Worm (Caenorhabditis elegans): ENCODE data around the gene ncam-1.

Gene ncam-1

DNA sequence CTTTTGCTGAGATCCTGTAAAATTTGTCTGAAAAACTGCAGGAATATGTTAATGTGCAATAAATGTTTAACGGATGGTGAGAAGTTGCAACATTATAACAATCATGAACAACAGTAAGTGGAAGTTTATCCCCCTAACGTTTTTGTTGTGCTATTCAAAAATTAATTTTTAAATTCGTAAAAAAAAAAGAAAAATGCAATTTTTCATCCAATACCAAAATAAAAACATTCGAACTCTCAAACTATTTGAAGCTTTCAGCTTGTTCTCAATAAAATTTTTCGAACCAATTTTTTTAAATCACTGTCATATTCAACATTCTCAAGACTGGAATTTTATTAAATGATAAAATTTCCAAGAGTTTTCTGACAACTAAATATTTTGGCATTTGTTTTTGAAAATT is at the start of gene ncam-1:
Gene ncam-1, plus strand, starts transcription at position 301 of the 400 bp plus-strand sequence.
- TF ChIP-seq Y22D7AL.16 (tag; optimal IDR thresholded peaks at IDR 0.05) (no peak), unc-42 (tag; optimal IDR thresholded peaks at IDR 0.05) (no peak), gmeb-2 (tag; optimal IDR thresholded peaks at IDR 0.05) (no peak), sdc-2 (tag; optimal IDR thresholded peaks at IDR 0.05) (no peak), pat-9 (tag; optimal IDR thresholded peaks at IDR 0.05) (no peak), ceh-9 (tag; optimal IDR thresholded peaks at IDR 0.05) (no peak), elt-2 (tag; optimal IDR thresholded peaks at IDR 0.05) (no peak), hlh-13 (GFP tag; optimal IDR thresholded peaks at IDR 0.05) (no peak), sox-4 (tag; optimal IDR thresholded peaks at IDR 0.05) (no peak), ceh-34 (tag; optimal IDR thresholded peaks at IDR 0.05) (no peak), ref-2 (tag; optimal IDR thresholded peaks at IDR 0.05) (no peak)

ce11 chrX:642817-643216 is 48.9 kb upstream of the ncam-1 start:
- TF ChIP-seq pag-3 (tag; optimal IDR thresholded peaks at IDR 0.05; ENCODE audit: borderline replicate concordance) (no peak), npax-4 (tag; optimal IDR thresholded peaks at IDR 0.05) (no peak), ref-2 (tag; optimal IDR thresholded peaks at IDR 0.05) (no peak), pha-2 (tag; optimal IDR thresholded peaks at IDR 0.05) (no peak), che-1 (tag; optimal IDR thresholded peaks at IDR 0.05) (no peak), tbx-2 (tag; optimal IDR thresholded peaks at IDR 0.05) (no peak), ets-4 (tag; optimal IDR thresholded peaks at IDR 0.05) (no peak), madf-2 (tag; optimal IDR thresholded peaks at IDR 0.05) (no peak), ceh-45 (GFP tag; IDR thresholded peaks at IDR 0.05) (no peak), elt-4 (tag; optimal IDR thresholded peaks at IDR 0.05) (no peak), nhr-232 (tag; optimal IDR thresholded peaks at IDR 0.05) (no peak), unc-3 (GFP tag; conservative IDR thresholded peaks at IDR 0.05) (no peak), unc-3 (tag; optimal IDR thresholded peaks at IDR 0.05) (no peak), C38D4.7 (GFP tag; optimal IDR thresholded peaks at IDR 0.05) (no peak), ceh-24 (tag; optimal IDR thresholded peaks at IDR 0.05) (no peak), ceh-30 (tag; optimal IDR thresholded peaks at IDR 0.05) (no peak)

DNA sequence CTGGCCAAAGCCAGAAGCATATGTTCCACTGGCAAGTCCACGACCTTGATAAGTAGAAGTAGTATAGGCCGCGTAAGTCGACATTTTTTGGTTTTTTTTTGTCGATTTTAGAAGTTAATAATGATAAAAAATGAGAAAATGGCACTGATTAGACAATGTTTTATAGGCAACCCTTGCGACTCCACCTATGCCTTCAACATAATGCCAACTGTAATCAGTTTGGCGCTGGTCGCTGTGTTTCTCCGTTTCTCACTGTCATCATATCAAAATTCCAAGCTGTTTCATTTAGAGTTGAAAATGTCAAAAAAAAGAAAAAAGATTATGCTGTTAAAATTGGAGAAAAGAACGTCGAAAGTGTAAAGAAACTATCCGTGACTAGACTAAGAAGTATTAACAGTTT is 46.1 kb upstream of the ncam-1 start:
- no peak for TF ChIP-seq unc-42 (tag; optimal IDR thresholded peaks at IDR 0.05)
- TF ChIP-seq ref-2 (tag; optimal IDR thresholded peaks at IDR 0.05), result no peak

- TF ChIP-seq hlh-30 (tag; optimal IDR thresholded peaks at IDR 0.05; ENCODE audit: insufficient read depth) (no peak), sox-2 (GFP tag; IDR thresholded peaks at IDR 0.05) (no peak), sox-4 (tag; optimal IDR thresholded peaks at IDR 0.05) (no peak), ceh-31 (tag; optimal IDR thresholded peaks at IDR 0.05) (no peak)
Measured at ce11 chrX:646493-646892, 45.2 kb upstream of the ncam-1 start.

ce11 chrX:651616-652015 is 40.1 kb upstream of the ncam-1 start:
- TF ChIP-seq ahr-1 (tag; optimal IDR thresholded peaks at IDR 0.05) (no peak), ceh-34 (tag; optimal IDR thresholded peaks at IDR 0.05) (no peak), K09A11.1 (tag; optimal IDR thresholded peaks at IDR 0.05; ENCODE audit: insufficient read depth) (no peak), ceh-22 (tag; optimal IDR thresholded peaks at IDR 0.05) (no peak), elt-4 (tag; optimal IDR thresholded peaks at IDR 0.05) (no peak)

ce11 chrX:654804-655203 is 36.9 kb upstream of the ncam-1 start, which contains the start of gene ifc-2:
ifc-2 (minus strand) TSS chrX:654904.
- TF ChIP-seq ceh-30 (tag; optimal IDR thresholded peaks at IDR 0.05) (no peak), pha-2 (tag; optimal IDR thresholded peaks at IDR 0.05) (no peak), ceh-34 (tag; optimal IDR thresholded peaks at IDR 0.05) (no peak), ztf-16 (tag; optimal IDR thresholded peaks at IDR 0.05) (no peak), madf-2 (tag; optimal IDR thresholded peaks at IDR 0.05) (no peak), ref-2 (tag; optimal IDR thresholded peaks at IDR 0.05) (no peak)

Measured in whole organism, late embryonic.